Worm (Caenorhabditis elegans) whole organism, mixed stage, embryonic: ENCODE measurements around the gene F59A6.13.

ENCODE experiments used
- bed-3 ChIP-seq: fragments of 200-800 bp; sonication (Bioruptor generic); optimal IDR thresholded peaks from 3 replicates; lab custom pipeline; 2018; ENCODE audit warnings: mild to moderate bottlenecking, missing genetic modification characterization, moderate library complexity, missing compliant biosample characterization
- elt-1 ChIP-seq: sonication (generic microtip); optimal IDR thresholded peaks from 2 replicates; lab custom pipeline; 2017; ENCODE audit warnings: missing genetic modification characterization, mild to moderate bottlenecking, missing compliant biosample characterization, antibody characterized with exemption, moderate library complexity, borderline replicate concordance; ENCODE audit not compliant: insufficient read depth
- elt-3 ChIP-seq: fragments of 150-350 bp; optimal IDR thresholded peaks from 2 replicates; lab custom pipeline; 2014; ENCODE audit warnings: missing biosample characterization, missing genetic modification characterization
- ham-2 ChIP-seq: fragments of 200-800 bp; sonication (Bioruptor generic); optimal IDR thresholded peaks from 2 replicates; lab custom pipeline; 2018; ENCODE audit warnings: mild to moderate bottlenecking, missing genetic modification characterization, missing compliant biosample characterization
- lsy-2 ChIP-seq: fragments of 150-350 bp; optimal IDR thresholded peaks from 2 replicates; lab custom pipeline; 2014; ENCODE audit warnings: missing biosample characterization, missing genetic modification characterization
- nhr-12 ChIP-seq: fragments of 150-350 bp; optimal IDR thresholded peaks from 2 replicates; lab custom pipeline; 2014; ENCODE audit warnings: missing biosample characterization, missing genetic modification characterization
- nhr-237 ChIP-seq: fragments of 150-350 bp; optimal IDR thresholded peaks from 2 replicates; lab custom pipeline; 2014; ENCODE audit warnings: missing biosample characterization, missing genetic modification characterization
- sptf-1 ChIP-seq: sonication (generic microtip); optimal IDR thresholded peaks from 2 replicates; lab custom pipeline; 2017; ENCODE audit warnings: mild to moderate bottlenecking, missing genetic modification characterization, moderate library complexity, missing compliant biosample characterization
- unc-62 ChIP-seq: fragments of 150-350 bp; optimal IDR thresholded peaks from 2 replicates; lab custom pipeline; 2014; ENCODE audit warnings: missing biosample characterization, missing genetic modification reagents, missing genetic modification characterization

- TF ChIP-seq bed-3: no peak
- TF ChIP-seq elt-1 (tag; lab: Kevin White, UChicago): no peak
- no peak for TF ChIP-seq nhr-237 (tag; lab: Kevin White, UChicago)
- TF ChIP-seq elt-3 (tag; lab: Kevin White, UChicago): no peak
- TF ChIP-seq nhr-12 (tag; lab: Kevin White, UChicago): no peak
- TF ChIP-seq sptf-1 (tag; lab: Kevin White, UChicago): peak; percentile 35
- TF ChIP-seq lsy-2 (tag; lab: Kevin White, UChicago): no peak
- no peak for TF ChIP-seq unc-62 (GFP tag; lab: Kevin White, UChicago)
- no peak for TF ChIP-seq ham-2
Observed at ce11 chrII:5042381-5042930, 19.9 kb downstream of the F59A6.13 start.
